Worm (Caenorhabditis elegans) whole organism, early embryonic: ENCODE measurements around the gene ZC84.7.
A peak's percentile ranks its signal among the peaks of the same experiment; 100 is the strongest.

Source experiments
- B0310.2 ChIP-seq: sonication (generic microtip); optimal IDR thresholded peaks from 2 replicates; lab custom pipeline; 2016; ENCODE audit warnings: mild to moderate bottlenecking, missing genetic modification characterization, missing compliant biosample characterization
- F13C5.2 ChIP-seq: sonication (generic microtip); optimal IDR thresholded peaks from 2 replicates; lab custom pipeline; 2017; ENCODE audit warnings: mild to moderate bottlenecking, missing genetic modification characterization, inconsistent platforms, missing compliant biosample characterization
- aly-1 ChIP-seq: sonication (generic microtip); optimal IDR thresholded peaks from 2 replicates; lab custom pipeline; 2016; ENCODE audit warnings: missing genetic modification characterization, missing compliant biosample characterization
- ama-1 ChIP-seq: fragments of 150-350 bp; optimal IDR thresholded peaks from 2 replicates; lab custom pipeline; 2014
- ceh-13 ChIP-seq: fragments of 200-800 bp; sonication (Bioruptor generic); optimal IDR thresholded peaks from 2 replicates; lab custom pipeline; 2018; ENCODE audit warnings: mild to moderate bottlenecking, missing genetic modification characterization, missing compliant biosample characterization
- ceh-36 ChIP-seq: sonication (generic microtip); optimal IDR thresholded peaks from 2 replicates; lab custom pipeline; 2016; ENCODE audit warnings: missing genetic modification characterization, inconsistent platforms, missing compliant biosample characterization
- ets-7 ChIP-seq: sonication (generic microtip); optimal IDR thresholded peaks from 2 replicates; lab custom pipeline; 2016; ENCODE audit warnings: missing genotype, missing genetic modification characterization, missing compliant biosample characterization
- flt-1 ChIP-seq: fragments of 200-800 bp; sonication (Bioruptor generic); IDR thresholded peaks from 2 replicates; pipeline ENCODE4 v1.3.6; 2022; ENCODE audit warnings: missing genetic modification characterization, missing compliant biosample characterization
- hmbx-1 ChIP-seq: sonication (generic microtip); optimal IDR thresholded peaks from 2 replicates; lab custom pipeline; 2016; ENCODE audit warnings: mild to moderate bottlenecking, missing genetic modification characterization, missing compliant biosample characterization
- hmg-4 ChIP-seq: fragments of 200-800 bp; sonication (Bioruptor generic); optimal IDR thresholded peaks from 2 replicates; lab custom pipeline; 2018; ENCODE audit warnings: mild to moderate bottlenecking, missing genetic modification characterization, missing compliant biosample characterization
- hnd-1 ChIP-seq: sonication (generic microtip); optimal IDR thresholded peaks from 2 replicates; lab custom pipeline; 2016; ENCODE audit warnings: missing genetic modification characterization, missing compliant biosample characterization
- pes-1 ChIP-seq: fragments of 200-800 bp; sonication (Bioruptor generic); IDR thresholded peaks from 2 replicates; pipeline ENCODE4 v1.3.6; 2022; ENCODE audit warnings: missing genetic modification reagents, missing genetic modification characterization, missing compliant biosample characterization
- scrt-1 ChIP-seq: fragments of 200-800 bp; sonication (Bioruptor generic); IDR thresholded peaks from 2 replicates; pipeline ENCODE4 v1.3.6; 2022; ENCODE audit warnings: missing genetic modification characterization, missing compliant biosample characterization
- sea-1 ChIP-seq: fragments of 200-800 bp; sonication (Bioruptor generic); conservative IDR thresholded peaks from 2 replicates; pipeline ENCODE4 v1.3.6; 2022; ENCODE audit warnings: missing genetic modification characterization, missing compliant biosample characterization
- tbx-11 ChIP-seq: fragments of 200-800 bp; sonication (Bioruptor generic); IDR thresholded peaks from 2 replicates; pipeline ENCODE4 v1.3.6; 2022; ENCODE audit warnings: missing genetic modification characterization, missing compliant biosample characterization
- tbx-37 ChIP-seq: fragments of 200-800 bp; sonication (Bioruptor generic); conservative IDR thresholded peaks from 2 replicates; pipeline ENCODE4 v1.3.6; 2022; ENCODE audit warnings: missing genetic modification reagents, missing genetic modification characterization, missing compliant biosample characterization
- tra-4 ChIP-seq: sonication (generic microtip); optimal IDR thresholded peaks from 2 replicates; lab custom pipeline; 2017; ENCODE audit warnings: missing genetic modification characterization, missing compliant biosample characterization

Gene ZC84.7

DNA sequence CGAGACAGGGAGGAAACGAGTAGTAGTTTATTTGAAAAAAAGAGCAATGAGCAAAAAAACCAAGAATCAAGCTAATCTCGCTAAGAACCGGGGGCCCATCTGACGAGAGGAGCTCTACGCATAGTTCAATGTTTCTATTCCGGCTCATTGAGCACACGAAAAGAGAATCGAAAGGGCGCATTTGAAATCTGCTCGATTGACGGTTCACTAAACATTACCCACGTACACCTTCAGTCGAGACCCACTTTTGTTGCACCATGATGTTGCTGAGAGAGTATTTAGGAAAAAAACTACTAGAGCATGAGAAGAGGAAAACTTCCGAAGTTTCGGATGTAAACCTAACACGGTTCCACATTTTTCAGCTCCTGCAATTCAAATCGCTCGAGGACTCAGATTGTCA is 39.2 kb downstream of the ZC84.7 start:
- TF ChIP-seq B0310.2 (tag; lab: Kevin White, UChicago) (no peak), tra-4 (tag; lab: Kevin White, UChicago) (no peak), ets-7 (tag; lab: Kevin White, UChicago) (no peak), scrt-1 (GFP tag; lab: Robert Waterston, UW) (no peak), pes-1 (GFP tag; lab: Robert Waterston, UW) (no peak), tbx-11 (no peak), ceh-36 (tag; lab: Kevin White, UChicago) (no peak), F13C5.2 (no peak)

DNA sequence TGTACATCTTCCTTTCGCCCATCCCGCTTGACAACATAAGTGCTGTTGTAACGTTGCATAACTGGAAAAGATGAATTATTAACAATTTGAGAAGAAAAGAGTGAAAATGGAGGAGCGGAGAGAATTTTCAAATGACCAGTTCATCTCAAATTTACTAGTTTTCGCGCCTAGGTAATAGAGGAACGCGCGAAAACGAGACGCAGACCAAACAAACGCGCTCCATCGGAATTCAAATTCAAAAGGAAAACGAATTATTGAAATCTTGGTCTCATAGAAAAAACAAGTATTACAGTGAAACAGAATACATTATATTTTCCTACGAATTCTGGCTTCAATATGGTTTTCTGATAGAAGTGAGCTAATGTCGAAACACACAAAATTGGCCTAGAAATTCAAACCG is 42.4 kb downstream of the ZC84.7 start:
- no peak for TF ChIP-seq ets-7 (tag; lab: Kevin White, UChicago)

DNA sequence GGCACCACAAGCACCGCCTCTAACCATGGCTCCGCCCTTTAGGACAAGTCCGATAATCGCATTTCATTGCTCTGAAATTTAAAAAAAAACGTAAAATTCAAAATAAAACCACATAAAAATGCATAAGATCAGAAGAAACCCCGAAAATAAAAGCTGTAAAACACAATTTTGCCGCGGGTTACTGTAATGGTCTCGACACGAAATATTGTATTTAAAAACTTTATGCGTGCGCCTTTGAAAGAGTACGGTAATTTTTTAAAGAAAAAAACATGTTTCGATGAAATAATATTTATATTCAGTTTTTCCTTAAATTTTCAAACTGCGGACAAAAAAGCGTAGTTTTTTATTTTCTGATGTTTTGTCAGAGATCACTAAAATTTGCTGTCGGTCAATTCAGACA is 42.9 kb downstream of the ZC84.7 start, which contains the start of gene rnr-1:
Gene rnr-1 (minus strand): TSS at position 77 of the 400 bp plus-strand sequence.
- TF ChIP-seq ceh-13 (GFP tag; lab: Kevin White, UChicago) (no peak), F13C5.2 (no peak), ceh-36 (tag; lab: Kevin White, UChicago) (no peak), ets-7 (tag; lab: Kevin White, UChicago) (no peak), ama-1 (lab: Kevin White, UChicago) (no peak), tra-4 (tag; lab: Kevin White, UChicago) (no peak), hmg-4 (no peak), sea-1 (GFP tag; lab: Robert Waterston, UW) (no peak), tbx-37 (no peak), tbx-11 (no peak), scrt-1 (GFP tag; lab: Robert Waterston, UW) (no peak)

DNA sequence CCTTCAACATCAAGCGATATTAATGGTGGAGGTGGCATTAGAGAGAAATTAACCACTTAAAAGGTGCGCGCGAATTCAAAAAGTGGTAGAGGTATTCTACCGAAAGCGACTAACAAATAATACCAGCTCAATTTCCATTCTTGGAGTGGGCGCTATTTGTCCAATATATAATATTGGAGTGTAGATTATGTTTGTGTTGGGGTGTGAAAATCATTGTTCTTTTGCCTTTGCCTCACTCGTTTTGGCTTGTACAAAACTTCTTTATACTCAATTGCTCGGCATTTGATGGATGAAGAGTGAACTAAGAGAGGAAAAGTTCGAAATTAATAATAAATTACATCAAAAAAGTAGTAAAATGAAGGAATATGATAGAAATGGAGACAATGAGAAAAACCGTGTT is 45.4 kb downstream of the ZC84.7 start, which contains the start of gene T23G5.3:
Gene T23G5.3 (minus strand): TSS at position 101 of the 400 bp plus-strand sequence.
- TF ChIP-seq hmg-4 (no peak), ets-7 (tag; lab: Kevin White, UChicago) (no peak), hmbx-1 (tag; lab: Kevin White, UChicago) (no peak), F13C5.2 (no peak), tbx-11 (no peak), B0310.2 (tag; lab: Kevin White, UChicago) (no peak), sea-1 (GFP tag; lab: Robert Waterston, UW) (no peak), tra-4 (tag; lab: Kevin White, UChicago) (no peak), pes-1 (GFP tag; lab: Robert Waterston, UW) (no peak), flt-1 (GFP tag; lab: Robert Waterston, UW) (no peak), ceh-13 (GFP tag; lab: Kevin White, UChicago) (no peak), hnd-1 (tag; lab: Kevin White, UChicago) (no peak), aly-1 (no peak), ceh-36 (tag; lab: Kevin White, UChicago) (no peak), ama-1 (lab: Kevin White, UChicago) (no peak), tbx-37 (no peak), scrt-1 (GFP tag; lab: Robert Waterston, UW) (no peak)

DNA sequence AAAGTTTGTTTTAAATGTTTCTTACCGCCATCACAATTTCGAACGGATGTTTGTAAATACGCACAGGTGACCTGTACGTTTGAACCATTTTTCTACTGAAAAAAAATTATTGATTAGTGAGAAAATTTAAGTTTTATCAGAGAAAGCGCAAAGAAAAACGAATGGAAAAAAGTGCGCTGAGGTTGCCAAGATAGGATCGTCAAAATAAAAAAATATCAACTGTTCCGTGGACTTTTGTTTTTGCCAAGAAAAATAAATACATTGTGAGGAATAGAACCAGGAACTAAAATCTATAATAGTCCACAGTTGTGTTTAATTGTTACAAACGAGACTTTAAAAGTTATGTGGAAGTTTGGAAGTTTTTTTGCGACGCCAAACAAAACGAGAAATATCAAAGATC is 50.4 kb downstream of the ZC84.7 start, which contains the start of gene T23G5.2:
Gene T23G5.2 (minus strand): TSS at position 101 of the 400 bp plus-strand sequence.
- TF ChIP-seq pes-1 (GFP tag; lab: Robert Waterston, UW) (no peak), ama-1 (lab: Kevin White, UChicago) (no peak), hmbx-1 (tag; lab: Kevin White, UChicago) (no peak), flt-1 (GFP tag; lab: Robert Waterston, UW) (no peak), ceh-13 (GFP tag; lab: Kevin White, UChicago) (no peak), aly-1 (no peak), hnd-1 (tag; lab: Kevin White, UChicago) (no peak)

DNA sequence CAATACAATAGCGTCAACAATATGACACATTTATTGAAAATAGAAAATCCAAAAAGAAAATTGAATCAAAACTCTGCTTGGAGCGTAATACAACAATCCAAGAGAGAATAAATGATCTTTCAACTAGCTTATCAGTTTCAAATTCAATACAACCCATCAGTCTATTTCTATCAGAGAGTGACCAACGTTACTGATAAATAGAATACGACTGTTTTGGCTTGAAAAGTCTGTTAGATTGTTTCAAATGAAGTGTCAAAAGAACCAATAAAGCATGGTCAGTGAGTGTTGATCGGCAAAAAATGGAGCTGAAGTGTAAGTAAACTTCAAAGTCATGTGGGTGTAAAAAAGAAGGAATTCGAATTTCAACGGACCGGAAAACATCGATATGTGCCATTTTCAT is 51.8 kb downstream of the ZC84.7 start:
- TF ChIP-seq scrt-1 (GFP tag; lab: Robert Waterston, UW), result no peak
- TF ChIP-seq B0310.2 (tag; lab: Kevin White, UChicago), result no peak
- no peak for TF ChIP-seq ceh-13 (GFP tag; lab: Kevin White, UChicago)
- TF ChIP-seq ceh-36 (tag; lab: Kevin White, UChicago), result no peak
- no peak for TF ChIP-seq tbx-37
- TF ChIP-seq hmg-4, result no peak
- no peak for TF ChIP-seq hmbx-1 (tag; lab: Kevin White, UChicago)
- TF ChIP-seq pes-1 (GFP tag; lab: Robert Waterston, UW), result no peak
- no peak for TF ChIP-seq ets-7 (tag; lab: Kevin White, UChicago)
- no peak for TF ChIP-seq tra-4 (tag; lab: Kevin White, UChicago)
- no peak for TF ChIP-seq tbx-11
- TF ChIP-seq F13C5.2, result no peak
- no peak for TF ChIP-seq ama-1 (lab: Kevin White, UChicago)
- no peak for TF ChIP-seq aly-1

DNA sequence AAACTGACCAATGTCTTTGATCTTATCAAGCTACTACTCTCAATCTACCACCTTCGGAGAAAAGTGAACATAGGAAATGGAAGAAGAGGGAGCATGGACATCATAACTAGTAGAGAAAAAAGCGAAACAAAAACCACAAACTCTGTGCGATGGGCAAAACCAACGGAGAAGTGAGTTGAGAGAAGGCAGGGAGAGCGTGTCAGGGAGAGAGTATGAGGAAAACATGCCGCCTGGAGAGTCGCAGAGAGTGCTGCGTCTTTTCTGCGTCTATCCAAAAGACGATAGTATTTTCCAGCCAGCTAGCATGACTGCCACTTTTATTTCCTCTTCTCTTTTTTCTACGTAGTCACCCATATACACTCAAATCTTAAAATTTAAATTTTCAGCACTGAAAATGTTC is 54.2 kb downstream of the ZC84.7 start, which contains the start of gene saeg-2:
Gene saeg-2 (plus strand): TSS at position 381 of the 400 bp plus-strand sequence.
- TF ChIP-seq hmg-4 (peak; percentile 47), tbx-37 (no peak), F13C5.2 (peak; percentile 17)
